Worm (Caenorhabditis elegans) whole organism, young adult: Measurements from ENCODE around the gene sre-1.

Source experiments
- F10E7.11 ChIP-seq: sonication (generic microtip); optimal IDR thresholded peaks from 2 replicates; lab custom pipeline; 2017; ENCODE audit warnings: mild to moderate bottlenecking, missing genetic modification characterization, moderate library complexity, missing compliant biosample characterization
- F33H1.4 ChIP-seq: fragments of 200-800 bp; sonication (Bioruptor generic); IDR thresholded peaks from 2 replicates; pipeline ENCODE4 v1.3.6; 2022; ENCODE audit warnings: missing genetic modification reagents, missing genetic modification characterization, missing compliant biosample characterization
- F39B2.1 ChIP-seq: fragments of 200-800 bp; sonication (Bioruptor generic); IDR thresholded peaks from 2 replicates; pipeline ENCODE4 v1.3.6; 2022; ENCODE audit warnings: missing genetic modification reagents, missing genetic modification characterization, missing compliant biosample characterization
- F49E8.2 ChIP-seq: sonication (generic microtip); optimal IDR thresholded peaks from 3 replicates; lab custom pipeline; 2017; ENCODE audit warnings: missing genetic modification characterization, mild to moderate bottlenecking, missing compliant biosample characterization, antibody characterized with exemption, moderate library complexity; ENCODE audit not compliant: insufficient read depth
- F52B5.7 ChIP-seq: sonication (generic microtip); optimal IDR thresholded peaks from 2 replicates; lab custom pipeline; 2016; ENCODE audit warnings: mild to moderate bottlenecking, missing genetic modification characterization, missing compliant biosample characterization
- F57C9.4 ChIP-seq: sonication (generic microtip); optimal IDR thresholded peaks from 2 replicates; lab custom pipeline; 2017; ENCODE audit warnings: mild to moderate bottlenecking, missing genetic modification characterization, missing compliant biosample characterization
- K12H6.12 ChIP-seq: fragments of 200-800 bp; sonication (Bioruptor generic); optimal IDR thresholded peaks from 2 replicates; lab custom pipeline; 2018; ENCODE audit warnings: mild to moderate bottlenecking, missing genetic modification characterization, missing compliant biosample characterization
- T26A5.8 ChIP-seq: sonication (generic microtip); optimal IDR thresholded peaks from 2 replicates; lab custom pipeline; 2016; ENCODE audit warnings: missing genetic modification characterization, missing compliant biosample characterization
- Y67H2A.10 ChIP-seq: fragments of 200-800 bp; sonication (Bioruptor generic); conservative IDR thresholded peaks from 2 replicates; pipeline ENCODE4 v1.3.6; 2022; ENCODE audit warnings: missing genetic modification reagents, missing genetic modification characterization, missing compliant biosample characterization
- Y79H2A.3 ChIP-seq: fragments of 200-800 bp; sonication (Bioruptor generic); conservative IDR thresholded peaks from 2 replicates; pipeline ENCODE4 v1.3.6; 2022; ENCODE audit warnings: missing genetic modification reagents, missing genetic modification characterization, missing compliant biosample characterization
- Y95B8A.8 ChIP-seq: fragments of 200-800 bp; sonication (Bioruptor generic); IDR thresholded peaks from 2 replicates; pipeline ENCODE4 v1.3.6; 2022; ENCODE audit warnings: missing genetic modification reagents, missing genetic modification characterization, missing compliant biosample characterization
- ZK185.1 ChIP-seq: sonication (generic microtip); optimal IDR thresholded peaks from 2 replicates; lab custom pipeline; 2016; ENCODE audit warnings: mild to moderate bottlenecking, missing genetic modification characterization, missing compliant biosample characterization; ENCODE audit not compliant: poor library complexity, severe bottlenecking
- athp-1 ChIP-seq: sonication (generic microtip); optimal IDR thresholded peaks from 2 replicates; lab custom pipeline; 2017; ENCODE audit warnings: mild to moderate bottlenecking, missing genetic modification characterization, missing compliant biosample characterization
- attf-3 ChIP-seq: fragments of 200-800 bp; sonication (Bioruptor generic); conservative IDR thresholded peaks from 2 replicates; pipeline ENCODE4 v1.3.6; 2022; ENCODE audit warnings: missing genetic modification reagents, missing genetic modification characterization, missing compliant biosample characterization
- bed-1 ChIP-seq: fragments of 200-800 bp; sonication (Bioruptor generic); IDR thresholded peaks from 2 replicates; pipeline ENCODE4 v1.3.6; 2022; ENCODE audit warnings: missing genetic modification reagents, missing genetic modification characterization, missing compliant biosample characterization
- bed-2 ChIP-seq: fragments of 200-800 bp; sonication (Bioruptor generic); IDR thresholded peaks from 2 replicates; pipeline ENCODE4 v1.3.6; 2022; ENCODE audit warnings: missing genetic modification reagents, missing genetic modification characterization, missing compliant biosample characterization
- ccch-3 ChIP-seq: fragments of 200-800 bp; sonication (Bioruptor generic); optimal IDR thresholded peaks from 2 replicates; lab custom pipeline; 2018; ENCODE audit warnings: mild to moderate bottlenecking, missing genetic modification characterization, missing compliant biosample characterization
- cebp-1 ChIP-seq, 2 experiments: fragments of 200-800 bp in 1 of 2; sonication (Bioruptor generic) in 1 of 2; sonication (generic microtip) in 1 of 2; IDR thresholded peaks in 1 of 2; optimal IDR thresholded peaks in 1 of 2; 2 replicates each; pipeline versions ENCODE4 v1.3.6 to Lab custom; 2017 to 2022; ENCODE audit warnings: missing compliant biosample characterization in 2 of 2, missing genetic modification characterization in 2 of 2, mild to moderate bottlenecking in 1 of 2, missing genetic modification reagents in 1 of 2, moderate library complexity in 1 of 2
- ceh-100 ChIP-seq: fragments of 200-800 bp; sonication (Bioruptor generic); IDR thresholded peaks from 2 replicates; pipeline ENCODE4 v1.3.6; 2022; ENCODE audit warnings: missing genetic modification reagents, missing genetic modification characterization, missing compliant biosample characterization
- ceh-40 ChIP-seq: fragments of 200-800 bp; sonication (Bioruptor generic); IDR thresholded peaks from 2 replicates; pipeline ENCODE4 v1.3.6; 2022; ENCODE audit warnings: missing genetic modification characterization, missing compliant biosample characterization
- chd-7 ChIP-seq: sonication (generic microtip); optimal IDR thresholded peaks from 2 replicates; lab custom pipeline; 2016; ENCODE audit warnings: mild to moderate bottlenecking, missing genetic modification characterization, moderate library complexity, missing compliant biosample characterization
- gei-17 ChIP-seq: fragments of 200-800 bp; sonication (Bioruptor generic); optimal IDR thresholded peaks from 2 replicates; lab custom pipeline; 2018; ENCODE audit warnings: mild to moderate bottlenecking, missing genetic modification characterization, missing compliant biosample characterization
- him-1 ChIP-seq: sonication (generic microtip); optimal IDR thresholded peaks from 2 replicates; lab custom pipeline; 2016; ENCODE audit warnings: missing genotype, missing genetic modification reagents, missing genetic modification characterization, missing compliant biosample characterization
- hlh-12 ChIP-seq: sonication (generic microtip); optimal IDR thresholded peaks from 2 replicates; lab custom pipeline; 2016; ENCODE audit warnings: missing genetic modification characterization, missing compliant biosample characterization
- hmg-1.2 ChIP-seq: fragments of 200-800 bp; sonication (Bioruptor generic); IDR thresholded peaks from 2 replicates; pipeline ENCODE4 v1.3.6; 2022; ENCODE audit warnings: missing genetic modification reagents, missing genetic modification characterization, missing compliant biosample characterization
- lsl-1 ChIP-seq: fragments of 200-800 bp; sonication (Bioruptor generic); optimal IDR thresholded peaks from 2 replicates; lab custom pipeline; 2018; ENCODE audit warnings: mild to moderate bottlenecking, missing genetic modification characterization, moderate library complexity, missing compliant biosample characterization
- madf-3 ChIP-seq: fragments of 200-800 bp; sonication (Bioruptor generic); IDR thresholded peaks from 2 replicates; pipeline ENCODE4 v1.3.6; 2022; ENCODE audit warnings: missing genetic modification reagents, missing genetic modification characterization, missing compliant biosample characterization
- madf-6 ChIP-seq: fragments of 200-800 bp; sonication (Bioruptor generic); IDR thresholded peaks from 2 replicates; pipeline ENCODE4 v1.3.6; 2022; ENCODE audit warnings: missing genetic modification reagents, missing genetic modification characterization, missing compliant biosample characterization
- mcd-1 ChIP-seq: fragments of 200-800 bp; sonication (Bioruptor generic); IDR thresholded peaks from 2 replicates; pipeline ENCODE4 v1.3.6; 2022; ENCODE audit warnings: missing genetic modification reagents, missing genetic modification characterization, missing compliant biosample characterization
- nfyb-1 ChIP-seq: fragments of 200-800 bp; sonication (Bioruptor generic); IDR thresholded peaks from 2 replicates; pipeline ENCODE4 v1.3.6; 2022; ENCODE audit warnings: missing genetic modification reagents, missing genetic modification characterization, missing compliant biosample characterization
- nhr-27 ChIP-seq: fragments of 200-800 bp; sonication (Bioruptor generic); optimal IDR thresholded peaks from 2 replicates; lab custom pipeline; 2018; ENCODE audit warnings: mild to moderate bottlenecking, missing genetic modification characterization, moderate library complexity, missing compliant biosample characterization
- nhr-80 ChIP-seq: sonication (generic microtip); optimal IDR thresholded peaks from 2 replicates; lab custom pipeline; 2016; ENCODE audit warnings: missing genetic modification characterization, missing compliant biosample characterization
- nhr-90 ChIP-seq: sonication (generic microtip); optimal IDR thresholded peaks from 2 replicates; lab custom pipeline; 2016; ENCODE audit warnings: missing genotype, mild to moderate bottlenecking, missing genetic modification characterization, missing compliant biosample characterization
- pha-4 ChIP-seq: fragments of 150-350 bp; sonication (generic microtip); optimal IDR thresholded peaks from 2 replicates; lab custom pipeline; 2014; ENCODE audit warnings: missing biosample characterization, missing genetic modification reagents, missing genetic modification characterization
- rec-8 ChIP-seq, 2 experiments: sonication (generic microtip); optimal IDR thresholded peaks; 2 replicates each; lab custom pipeline; 2016; ENCODE audit warnings: mild to moderate bottlenecking in 2 of 2, missing genetic modification characterization in 2 of 2, missing genetic modification reagents in 2 of 2, missing genotype in 2 of 2, missing biosample characterization in 1 of 2, missing compliant biosample characterization in 1 of 2, moderate library complexity in 1 of 2
- sea-2 ChIP-seq: fragments of 200-800 bp; sonication (Bioruptor generic); IDR thresholded peaks from 2 replicates; pipeline ENCODE4 v1.3.6; 2022; ENCODE audit warnings: missing genetic modification characterization, missing compliant biosample characterization
- somi-1 ChIP-seq: fragments of 200-800 bp; sonication (Bioruptor generic); optimal IDR thresholded peaks from 2 replicates; lab custom pipeline; 2018; ENCODE audit warnings: mild to moderate bottlenecking, missing genetic modification characterization, missing compliant biosample characterization
- tbp1 ChIP-seq: fragments of 200-800 bp; sonication (Bioruptor generic); optimal IDR thresholded peaks from 2 replicates; lab custom pipeline; 2018; ENCODE audit warnings: mild to moderate bottlenecking, missing genetic modification characterization, missing compliant biosample characterization
- xnd-1 ChIP-seq: sonication (generic microtip); optimal IDR thresholded peaks from 2 replicates; lab custom pipeline; 2016; ENCODE audit warnings: missing genotype, missing genetic modification reagents, missing genetic modification characterization, missing compliant biosample characterization
- ztf-18 ChIP-seq: sonication (generic microtip); optimal IDR thresholded peaks from 2 replicates; lab custom pipeline; 2016; ENCODE audit warnings: missing genotype, mild to moderate bottlenecking, missing genetic modification characterization, missing compliant biosample characterization
- ztf-22 ChIP-seq: fragments of 200-800 bp; sonication (Bioruptor generic); optimal IDR thresholded peaks from 2 replicates; lab custom pipeline; 2018; ENCODE audit warnings: mild to moderate bottlenecking, missing genetic modification characterization, moderate library complexity, missing compliant biosample characterization
- ztf-25 ChIP-seq: fragments of 200-800 bp; sonication (Bioruptor generic); IDR thresholded peaks from 2 replicates; pipeline ENCODE4 v1.3.6; 2022; ENCODE audit warnings: missing genetic modification reagents, missing genetic modification characterization, missing compliant biosample characterization
- ztf-26 ChIP-seq: sonication (generic microtip); optimal IDR thresholded peaks from 2 replicates; lab custom pipeline; 2017; ENCODE audit warnings: missing genetic modification characterization, missing compliant biosample characterization
- ztf-28 ChIP-seq: fragments of 200-800 bp; sonication (Bioruptor generic); IDR thresholded peaks from 2 replicates; pipeline ENCODE4 v1.3.6; 2022; ENCODE audit warnings: missing genetic modification reagents, missing genetic modification characterization, missing compliant biosample characterization

sre-1 gene

DNA sequence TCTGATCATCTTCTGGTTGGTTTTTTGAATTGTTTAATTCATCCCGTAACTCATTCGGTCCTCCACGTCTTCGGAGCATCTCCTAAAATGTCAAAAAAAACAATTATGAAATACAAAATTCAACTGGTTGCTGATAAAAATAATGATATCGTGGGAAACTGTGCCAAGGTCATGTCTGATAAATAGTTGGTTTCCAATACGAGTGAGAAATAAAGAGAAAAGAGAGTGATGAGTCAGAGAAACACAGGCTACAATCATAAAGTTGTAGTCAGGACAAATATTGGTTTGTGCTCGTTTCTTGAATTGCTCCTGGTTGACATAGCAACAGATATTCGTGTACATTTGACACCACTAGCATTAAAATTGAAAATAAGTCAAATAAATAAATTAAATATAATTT, 4.4 kb upstream of the sre-1 start, which contains the start of gene B0495.7:
B0495.7 (minus strand) TSS at position 82 of the 400 bp plus-strand sequence.
- TF ChIP-seq nhr-27 (no peak), ceh-40 (no peak), sea-2 (GFP tag; lab: Robert Waterston, UW) (no peak), nhr-80 (peak; percentile 73), K12H6.12 (tag; lab: Kevin White, UChicago) (no peak), cebp-1 (GFP tag; IDR thresholded peaks at IDR 0.05; lab: Robert Waterston, UW) (no peak), cebp-1 (tag; optimal IDR thresholded peaks at IDR 0.05; lab: Kevin White, UChicago) (peak; percentile 46), F57C9.4 (tag; lab: Kevin White, UChicago) (no peak), xnd-1 (tag; lab: Kevin White, UChicago) (no peak)

DNA sequence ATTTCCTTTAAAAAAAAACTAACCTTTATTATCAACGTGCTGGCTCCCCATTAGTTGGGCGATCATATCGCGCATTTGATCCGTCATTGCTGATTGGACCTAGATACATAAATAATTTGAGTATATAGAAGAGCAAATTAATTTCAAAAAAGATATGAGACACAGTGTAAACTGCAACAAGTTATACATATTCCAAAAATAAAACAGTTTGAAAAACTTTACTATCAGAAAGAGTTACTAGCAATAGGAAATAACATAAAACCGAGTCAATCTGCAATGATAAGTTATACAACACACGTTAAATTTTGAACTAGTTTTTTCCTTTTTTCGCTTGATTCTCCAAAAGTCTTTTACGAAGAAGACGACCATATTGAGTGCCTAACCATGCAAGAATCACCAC, 2.1 kb upstream of the sre-1 start, which contains the start of gene luc-7L:
luc-7L (minus strand) TSS at position 101 of the 400 bp plus-strand sequence.
- TF ChIP-seq somi-1 (GFP tag; lab: Kevin White, UChicago) (no peak), Y79H2A.3 (GFP tag; lab: Robert Waterston, UW) (no peak), ZK185.1 (no peak), Y67H2A.10 (GFP tag; lab: Robert Waterston, UW) (no peak), F39B2.1 (GFP tag; lab: Robert Waterston, UW) (no peak), F10E7.11 (tag; lab: Kevin White, UChicago) (no peak), ztf-28 (GFP tag; lab: Robert Waterston, UW) (no peak), pha-4 (tag; lab: Kevin White, UChicago) (no peak), bed-2 (GFP tag; lab: Robert Waterston, UW) (no peak)

DNA sequence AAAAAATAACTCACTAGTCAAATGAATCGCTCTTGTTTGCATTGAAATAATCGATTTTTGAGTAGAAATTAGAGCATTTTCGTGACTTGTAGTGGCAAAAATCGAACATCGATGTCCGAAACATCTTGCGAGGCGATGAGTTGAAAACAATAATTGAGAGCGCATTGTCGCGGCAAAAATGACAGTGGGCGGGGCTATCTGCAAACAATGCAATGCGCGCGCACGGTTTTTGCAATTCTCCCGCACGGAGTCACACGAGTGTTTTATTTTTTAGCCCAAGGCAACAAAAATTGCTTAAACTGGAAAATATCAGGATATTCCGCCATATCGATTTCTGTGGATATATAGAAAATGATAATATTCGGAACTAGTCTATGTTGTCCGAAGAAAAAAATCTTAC, 964 bp upstream of the sre-1 start, which contains the start of gene B0495.9:
B0495.9 (minus strand) TSS at position 171 of the 400 bp plus-strand sequence.
- no peak for TF ChIP-seq hlh-12
- TF ChIP-seq attf-3 (GFP tag; lab: Robert Waterston, UW) = 0 out of 2 replicates have a peak, but pooled peaks have one; percentile 38
- TF ChIP-seq cebp-1 (GFP tag; IDR thresholded peaks at IDR 0.05; lab: Robert Waterston, UW) = no peak
- peak; percentile 63 for TF ChIP-seq cebp-1 (tag; optimal IDR thresholded peaks at IDR 0.05; lab: Kevin White, UChicago)
- peak; percentile 51 for TF ChIP-seq nhr-80
- peak; percentile 32 for TF ChIP-seq F49E8.2 (tag; lab: Kevin White, UChicago)
- TF ChIP-seq Y67H2A.10 (GFP tag; lab: Robert Waterston, UW) = no peak
- peak; percentile 44; the same call in 1 of the 2 replicates for TF ChIP-seq nfyb-1
- TF ChIP-seq chd-7 (tag; lab: Kevin White, UChicago) = no peak
- peak; percentile 36 for TF ChIP-seq tbp1 (GFP tag; lab: Kevin White, UChicago)
- TF ChIP-seq bed-1 (GFP tag; lab: Robert Waterston, UW) = no peak
- TF ChIP-seq athp-1 (tag; lab: Kevin White, UChicago) = no peak
- TF ChIP-seq T26A5.8 = no peak
- no peak for TF ChIP-seq somi-1 (GFP tag; lab: Kevin White, UChicago)
- peak; percentile 66 for TF ChIP-seq madf-6
- peak; percentile 26 for TF ChIP-seq him-1 (tag; lab: Kevin White, UChicago)
- no peak for TF ChIP-seq nhr-90 (tag; lab: Kevin White, UChicago)
- no peak for TF ChIP-seq ztf-22 (GFP tag; lab: Kevin White, UChicago)
- TF ChIP-seq xnd-1 (tag; lab: Kevin White, UChicago) = peak; percentile 12
- TF ChIP-seq ztf-18 (tag; lab: Kevin White, UChicago) = peak; percentile 49
- no peak for TF ChIP-seq F33H1.4 (GFP tag; lab: Robert Waterston, UW)
- peak; percentile 19 for TF ChIP-seq F52B5.7 (tag; lab: Kevin White, UChicago)
- peak in 1 of 2 experiments; percentile 52 for TF ChIP-seq rec-8 (tag; optimal IDR thresholded peaks at IDR 0.05; lab: Kevin White, UChicago)
- no peak for TF ChIP-seq Y95B8A.8 (GFP tag; lab: Robert Waterston, UW)
- TF ChIP-seq hmg-1.2 = peak; percentile 39; the same call in 1 of the 2 replicates
- TF ChIP-seq gei-17 (GFP tag; lab: Kevin White, UChicago) = no peak
- peak; percentile 42 for TF ChIP-seq ceh-100 (GFP tag; lab: Robert Waterston, UW)
- no peak for TF ChIP-seq madf-3 (GFP tag; lab: Robert Waterston, UW)
- peak; percentile 60 for TF ChIP-seq lsl-1 (GFP tag; lab: Kevin White, UChicago)
- peak; percentile 63 for TF ChIP-seq mcd-1 (GFP tag; lab: Robert Waterston, UW)
- TF ChIP-seq ztf-26 (tag; lab: Kevin White, UChicago) = no peak
- TF ChIP-seq ztf-25 (GFP tag; lab: Robert Waterston, UW) = 0 out of 2 replicates have a peak, but pooled peaks have one; percentile 45
- TF ChIP-seq ccch-3 (GFP tag; lab: Kevin White, UChicago) = no peak
